Fruit fly (Drosophila melanogaster) whole organism, embryonic: ENCODE measurements around the gene CG14958.

Source experiments
- BEAF-32 ChIP-seq: fragments of 200-800 bp; sonication (Bioruptor generic); optimal IDR thresholded peaks from 3 replicates; lab custom pipeline; 2017; ENCODE audit warnings: missing biosample characterization, missing genetic modification characterization, mild to moderate bottlenecking, moderate library complexity, missing genetic modification reagents
- Bgb ChIP-seq: fragments of 200-800 bp; sonication (Bioruptor generic); IDR thresholded peaks from 2 replicates; pipeline ENCODE4 v1.3.6; 2022; ENCODE audit warnings: missing biosample characterization, missing genetic modification characterization; ENCODE audit not compliant: partially characterized antibody
- BtbVII ChIP-seq: fragments of 200-800 bp; sonication (Bioruptor generic); optimal IDR thresholded peaks from 3 replicates; lab custom pipeline; 2017; ENCODE audit warnings: missing biosample characterization, mild to moderate bottlenecking, missing genetic modification characterization
- CG10321 ChIP-seq: fragments of 200-800 bp; sonication (Bioruptor generic); IDR thresholded peaks from 2 replicates; pipeline ENCODE4 v1.3.6; 2022; ENCODE audit warnings: missing biosample characterization, missing genetic modification characterization
- CG12299 ChIP-seq: fragments of 200-800 bp; sonication (Bioruptor generic); optimal IDR thresholded peaks from 2 replicates; lab custom pipeline; 2018; ENCODE audit warnings: missing biosample characterization, mild to moderate bottlenecking, missing genetic modification characterization
- CG14860 ChIP-seq: fragments of 200-800 bp; sonication (Bioruptor generic); IDR thresholded peaks from 3 replicates; pipeline ENCODE4 v1.3.6; 2022; ENCODE audit warnings: missing biosample characterization, missing genetic modification characterization; ENCODE audit not compliant: partially characterized antibody
- CG15479 ChIP-seq: fragments of 200-800 bp; sonication (Bioruptor generic); optimal IDR thresholded peaks from 3 replicates; lab custom pipeline; 2019; ENCODE audit warnings: missing biosample characterization, mild to moderate bottlenecking, missing genetic modification characterization, moderate library complexity
- CG1647 ChIP-seq: fragments of 200-800 bp; sonication (Bioruptor generic); optimal IDR thresholded peaks from 3 replicates; lab custom pipeline; 2016; ENCODE audit warnings: missing biosample characterization, missing genetic modification characterization
- CG1832 ChIP-seq: fragments of 200-800 bp; sonication (Bioruptor generic); optimal IDR thresholded peaks from 2 replicates; lab custom pipeline; 2017; ENCODE audit warnings: missing biosample characterization, mild to moderate bottlenecking, missing genetic modification characterization, inconsistent platforms
- CG2120 ChIP-seq: fragments of 200-800 bp; sonication (Bioruptor generic); optimal IDR thresholded peaks from 3 replicates; lab custom pipeline; 2016; ENCODE audit warnings: missing biosample characterization, missing genetic modification characterization
- CG32772 ChIP-seq: fragments of 200-800 bp; sonication (Bioruptor generic); IDR thresholded peaks from 2 replicates; pipeline ENCODE4 v1.3.6; 2022; ENCODE audit warnings: missing biosample characterization, missing genetic modification characterization
- CG4404 ChIP-seq: fragments of 200-800 bp; sonication (Bioruptor generic); IDR thresholded peaks from 2 replicates; pipeline ENCODE4 v1.3.6; 2022; ENCODE audit warnings: missing biosample characterization, missing genetic modification characterization
- CG4617 ChIP-seq: fragments of 200-800 bp; sonication (Bioruptor generic); optimal IDR thresholded peaks from 3 replicates; lab custom pipeline; 2016; ENCODE audit warnings: missing biosample characterization, missing genetic modification characterization, borderline replicate concordance
- CG4820 ChIP-seq: fragments of 200-800 bp; sonication (Bioruptor generic); optimal IDR thresholded peaks from 3 replicates; lab custom pipeline; 2016; ENCODE audit warnings: missing biosample characterization, missing genetic modification characterization
- CG6813 ChIP-seq: fragments of 200-800 bp; sonication (Bioruptor generic); optimal IDR thresholded peaks from 2 replicates; lab custom pipeline; 2017; ENCODE audit warnings: missing biosample characterization, missing genetic modification characterization, mild to moderate bottlenecking, moderate library complexity, missing genetic modification reagents
- CG7786 ChIP-seq: fragments of 200-800 bp; sonication (Bioruptor generic); optimal IDR thresholded peaks from 2 replicates; lab custom pipeline; 2016; ENCODE audit warnings: missing biosample characterization, missing genetic modification characterization
- CG7928 ChIP-seq: fragments of 200-800 bp; sonication (Bioruptor generic); optimal IDR thresholded peaks from 2 replicates; lab custom pipeline; 2017; ENCODE audit warnings: missing biosample characterization, mild to moderate bottlenecking, missing genetic modification characterization
- CG9817 ChIP-seq: fragments of 200-800 bp; sonication (Bioruptor generic); optimal IDR thresholded peaks from 2 replicates; lab custom pipeline; 2018; ENCODE audit warnings: missing biosample characterization, mild to moderate bottlenecking, missing genetic modification characterization, moderate library complexity
- CHES-1-like ChIP-seq: fragments of 200-800 bp; sonication (Bioruptor generic); optimal IDR thresholded peaks from 2 replicates; lab custom pipeline; 2016; ENCODE audit warnings: missing biosample characterization, missing genetic modification characterization
- CoRest ChIP-seq: fragments of 200-800 bp; sonication (Bioruptor generic); optimal IDR thresholded peaks from 3 replicates; lab custom pipeline; 2018; ENCODE audit warnings: missing biosample characterization, mild to moderate bottlenecking, missing genetic modification characterization, moderate library complexity
- Dad ChIP-seq: fragments of 200-800 bp; sonication (Bioruptor generic); optimal IDR thresholded peaks from 3 replicates; lab custom pipeline; 2016; ENCODE audit warnings: missing biosample characterization, missing genetic modification characterization
- Dp ChIP-seq: fragments of 200-800 bp; sonication (Bioruptor generic); optimal IDR thresholded peaks from 2 replicates; lab custom pipeline; 2018; ENCODE audit warnings: missing biosample characterization, mild to moderate bottlenecking, missing genetic modification characterization, moderate library complexity
- E2f2 ChIP-seq: fragments of 200-800 bp; sonication (Bioruptor generic); IDR thresholded peaks from 2 replicates; pipeline ENCODE4 v1.3.6; 2022; ENCODE audit warnings: missing biosample characterization, missing genetic modification characterization
- Ets65A ChIP-seq: fragments of 200-800 bp; sonication (Bioruptor generic); peaks from one replicate; lab custom pipeline; 2016; ENCODE audit warnings: missing biosample characterization, missing genetic modification characterization
- Hr78 ChIP-seq, 2 experiments: fragments of 200-800 bp in 1 of 2; fragments of >200 bp in 1 of 2; sonication (Bioruptor generic) in 1 of 2; optimal IDR thresholded peaks; 2 replicates each; lab custom pipeline; 2017 to 2019; ENCODE audit warnings: missing biosample characterization in 2 of 2, missing genetic modification characterization in 2 of 2, mild to moderate bottlenecking in 1 of 2, moderate library complexity in 1 of 2
- MESR4 ChIP-seq: fragments of 200-800 bp; sonication (Bioruptor generic); optimal IDR thresholded peaks from 2 replicates; lab custom pipeline; 2018; ENCODE audit warnings: missing biosample characterization, mild to moderate bottlenecking, missing genetic modification characterization, moderate library complexity
- Nf-YA ChIP-seq: fragments of 200-800 bp; sonication (Bioruptor generic); IDR thresholded peaks from 2 replicates; pipeline ENCODE4 v1.3.6; 2022; ENCODE audit warnings: missing biosample characterization, missing genetic modification characterization
- Nf-YC ChIP-seq: fragments of 200-800 bp; optimal IDR thresholded peaks from 3 replicates; lab custom pipeline; 2019; ENCODE audit warnings: missing biosample characterization, mild to moderate bottlenecking, missing genetic modification characterization, moderate library complexity
- Six4 ChIP-seq: fragments of 200-800 bp; sonication (Bioruptor generic); optimal IDR thresholded peaks from 2 replicates; lab custom pipeline; 2016; ENCODE audit warnings: missing biosample characterization, missing genetic modification characterization
- Xbp1 ChIP-seq: fragments of 200-800 bp; sonication (Bioruptor generic); optimal IDR thresholded peaks from 3 replicates; lab custom pipeline; 2016; ENCODE audit warnings: missing biosample characterization, mild to moderate bottlenecking, missing genetic modification characterization
- bbx ChIP-seq: fragments of 200-800 bp; sonication (Bioruptor generic); IDR thresholded peaks from 2 replicates; pipeline ENCODE4 v1.3.6; 2022; ENCODE audit warnings: missing biosample characterization, missing genetic modification characterization; ENCODE audit not compliant: partially characterized antibody
- bigmax ChIP-seq: fragments of 200-800 bp; sonication (Bioruptor generic); optimal IDR thresholded peaks from 2 replicates; lab custom pipeline; 2018; ENCODE audit warnings: missing biosample characterization, mild to moderate bottlenecking, missing genetic modification characterization
- cato ChIP-seq: fragments of 200-800 bp; sonication (Bioruptor generic); optimal IDR thresholded peaks from 2 replicates; lab custom pipeline; 2016; ENCODE audit warnings: missing biosample characterization, missing genetic modification characterization, borderline replicate concordance
- chn ChIP-seq: fragments of 200-800 bp; sonication (Bioruptor generic); optimal IDR thresholded peaks from 2 replicates; lab custom pipeline; 2016; ENCODE audit warnings: missing biosample characterization, missing genetic modification characterization
- ci ChIP-seq: fragments of 200-800 bp; sonication (Bioruptor generic); IDR thresholded peaks from 3 replicates; pipeline ENCODE4 v1.3.6; 2022; ENCODE audit warnings: missing biosample characterization, missing genetic modification characterization
- fd102C ChIP-seq: fragments of 200-800 bp; sonication (Bioruptor generic); optimal IDR thresholded peaks from 2 replicates; lab custom pipeline; 2018; ENCODE audit warnings: missing biosample characterization, mild to moderate bottlenecking, missing genetic modification characterization, moderate library complexity
- fu2 ChIP-seq: fragments of 200-800 bp; sonication (Bioruptor generic); optimal IDR thresholded peaks from 2 replicates; lab custom pipeline; 2016; ENCODE audit warnings: missing biosample characterization, missing genetic modification characterization
- gro ChIP-seq: fragments of 200-800 bp; sonication (Bioruptor generic); optimal IDR thresholded peaks from 2 replicates; lab custom pipeline; 2016; ENCODE audit warnings: missing biosample characterization, missing genetic modification characterization
- gsb-n ChIP-seq: fragments of 200-800 bp; sonication (Bioruptor generic); optimal IDR thresholded peaks from 3 replicates; lab custom pipeline; 2018; ENCODE audit warnings: missing biosample characterization, mild to moderate bottlenecking, missing genetic modification characterization
- ind ChIP-seq: fragments of 200-800 bp; sonication (Bioruptor generic); optimal IDR thresholded peaks from 3 replicates; lab custom pipeline; 2016; ENCODE audit warnings: missing biosample characterization, missing genetic modification characterization
- knrl ChIP-seq: fragments of 200-800 bp; sonication (Bioruptor generic); IDR thresholded peaks from 3 replicates; pipeline ENCODE4 v1.3.6; 2022; ENCODE audit warnings: missing biosample characterization, missing genetic modification characterization; ENCODE audit not compliant: partially characterized antibody
- lbe ChIP-seq: fragments of 200-800 bp; sonication (Bioruptor generic); optimal IDR thresholded peaks from 2 replicates; lab custom pipeline; 2016; ENCODE audit warnings: missing biosample characterization, mild to moderate bottlenecking, missing genetic modification characterization
- lola ChIP-seq, 3 experiments: fragments of >200 bp in 2 of 3; fragments of 200-800 bp in 1 of 3; sonication (Bioruptor generic) in 1 of 3; optimal IDR thresholded peaks; 2 replicates each; lab custom pipeline; 2017 to 2019; ENCODE audit warnings: missing biosample characterization in 3 of 3, missing genetic modification characterization in 3 of 3, mild to moderate bottlenecking in 1 of 3, moderate library complexity in 1 of 3
- repo ChIP-seq: fragments of 200-800 bp; sonication (Bioruptor generic); optimal IDR thresholded peaks from 2 replicates; lab custom pipeline; 2016; ENCODE audit warnings: missing biosample characterization, missing genetic modification characterization
- shn ChIP-seq: fragments of 200-800 bp; sonication (Bioruptor generic); optimal IDR thresholded peaks from 3 replicates; lab custom pipeline; 2016; ENCODE audit warnings: missing biosample characterization, missing genetic modification characterization
- sisA ChIP-seq: fragments of 200-800 bp; sonication (Bioruptor generic); IDR thresholded peaks from 2 replicates; pipeline ENCODE4 v1.3.6; 2022; ENCODE audit warnings: missing biosample characterization, missing genetic modification characterization
- slbo ChIP-seq: fragments of 200-800 bp; sonication (Bioruptor generic); IDR thresholded peaks from 2 replicates; pipeline ENCODE4 v1.3.6; 2022; ENCODE audit warnings: missing biosample characterization, missing genetic modification characterization
- trem ChIP-seq: fragments of 200-800 bp; optimal IDR thresholded peaks from 3 replicates; lab custom pipeline; 2019; ENCODE audit warnings: missing biosample characterization, mild to moderate bottlenecking, missing genetic modification characterization, moderate library complexity

The CG14958 gene

dm6 chr3L:3239033-3239752 lies 49.4 kb downstream of the CG14958 start, which contains the start of gene CG17746 (continued):
- TF ChIP-seq cato (GFP tag; lab: Kevin White, UChicago), result no peak
- TF ChIP-seq E2f2, result peak; percentile 99
- TF ChIP-seq CG4617 (GFP tag; lab: Kevin White, UChicago), result peak; percentile 91
- TF ChIP-seq slbo (GFP tag; lab: Robert Waterston, UW), result peak; percentile 76
- peak; percentile 60 for TF ChIP-seq CoRest (tag; lab: Kevin White, UChicago)
- TF ChIP-seq CG12299 (tag; lab: Kevin White, UChicago), result no peak
- TF ChIP-seq BEAF-32, result peak; percentile 48
- peak; percentile 87 for TF ChIP-seq trem (tag; lab: Kevin White, UChicago)
- no peak for TF ChIP-seq CG4404 (GFP tag; lab: Robert Waterston, UW)
- TF ChIP-seq Dad (GFP tag; lab: Kevin White, UChicago), result peak; percentile 41
- TF ChIP-seq CHES-1-like (GFP tag; lab: Kevin White, UChicago), result peak; percentile 79
- TF ChIP-seq Six4 (GFP tag; lab: Kevin White, UChicago), result no peak
- peak; percentile 92 for TF ChIP-seq Ets65A (GFP tag; lab: Kevin White, UChicago)
- peak; percentile 36 for TF ChIP-seq CG9817 (tag; lab: Kevin White, UChicago)
- TF ChIP-seq knrl (GFP tag; lab: Robert Waterston, UW), result peak; percentile 43; the same call in 1 of the 3 replicates
- peak; percentile 0 for TF ChIP-seq BtbVII (GFP tag; lab: Kevin White, UChicago)
- peak; percentile 30; the same call in 2 of the 3 replicates for TF ChIP-seq ci (GFP tag; lab: Robert Waterston, UW)
- peak; percentile 49; the same call in 1 of the 2 replicates for TF ChIP-seq CG32772 (GFP tag; lab: Robert Waterston, UW)
- TF ChIP-seq CG15479, result no peak
- no peak for TF ChIP-seq lbe (GFP tag; lab: Kevin White, UChicago)
- peak; percentile 82 for TF ChIP-seq gro
- peak; percentile 27 for TF ChIP-seq CG7786 (GFP tag; lab: Kevin White, UChicago)
- TF ChIP-seq bigmax, result no peak
- TF ChIP-seq CG1647 (GFP tag; lab: Kevin White, UChicago), result peak; percentile 15
- TF ChIP-seq gsb-n (tag; lab: Kevin White, UChicago), result no peak
- TF ChIP-seq shn, result peak; percentile 20
- TF ChIP-seq CG10321 (GFP tag; lab: Robert Waterston, UW), result no peak
- TF ChIP-seq ind (GFP tag; lab: Kevin White, UChicago), result peak; percentile 0
- TF ChIP-seq bbx, result peak; percentile 54
- peak; percentile 41; the same call in 1 of the 3 replicates for TF ChIP-seq CG14860
- TF ChIP-seq Bgb (GFP tag; lab: Robert Waterston, UW), result peak; percentile 58
- TF ChIP-seq Nf-YC (tag; lab: Kevin White, UChicago), result peak; percentile 40
- peak; percentile 38 for TF ChIP-seq Xbp1 (GFP tag; lab: Kevin White, UChicago)
- peak; percentile 76 for TF ChIP-seq CG2120
- peak; percentile 26; the same call in 1 of the 2 replicates for TF ChIP-seq sisA (GFP tag; lab: Robert Waterston, UW)
- no peak for TF ChIP-seq CG6813 (GFP tag; lab: Kevin White, UChicago)
- no peak for TF ChIP-seq lola (GFP tag; optimal IDR thresholded peaks at IDR 0.05; lab: Kevin White, UChicago)
- TF ChIP-seq chn, result peak; percentile 21
- peak; percentile 74 for TF ChIP-seq MESR4
- no peak for TF ChIP-seq Nf-YA (GFP tag; lab: Robert Waterston, UW)
- TF ChIP-seq Dp (GFP tag; lab: Kevin White, UChicago), result peak; percentile 99
- no peak for TF ChIP-seq CG1832 (GFP tag; lab: Kevin White, UChicago)
- TF ChIP-seq fu2 (GFP tag; lab: Kevin White, UChicago), result peak; percentile 32
- TF ChIP-seq CG4820 (GFP tag; lab: Kevin White, UChicago), result peak; percentile 15
- TF ChIP-seq fd102C (GFP tag; lab: Kevin White, UChicago), result no peak
- TF ChIP-seq CG7928 (GFP tag; lab: Kevin White, UChicago), result peak; percentile 41
- TF ChIP-seq repo (GFP tag; lab: Kevin White, UChicago), result peak; percentile 32
- peak in 1 of 2 experiments; percentile 66 for TF ChIP-seq Hr78 (GFP tag; optimal IDR thresholded peaks at IDR 0.05; lab: Kevin White, UChicago)
